Worm (Caenorhabditis elegans) whole organism, L1 larva: ENCODE data around the gene srx-21.

Source experiments
- C16A3.4 ChIP-seq: fragments of 150-350 bp; optimal IDR thresholded peaks from 2 replicates; lab custom pipeline; 2014; ENCODE audit warnings: missing biosample characterization, missing genetic modification characterization
- F16B12.6 ChIP-seq: fragments of 150-350 bp; optimal IDR thresholded peaks from 2 replicates; lab custom pipeline; 2014; ENCODE audit warnings: missing biosample characterization, missing genetic modification characterization
- Y116A8C.19 ChIP-seq: sonication (generic microtip); optimal IDR thresholded peaks from 2 replicates; lab custom pipeline; 2016; ENCODE audit warnings: missing compliant biosample characterization, missing genetic modification characterization, borderline replicate concordance
- aha-1 ChIP-seq: fragments of 150-350 bp; optimal IDR thresholded peaks from 2 replicates; lab custom pipeline; 2014; ENCODE audit warnings: missing biosample characterization, missing genetic modification characterization
- ceh-63 ChIP-seq: fragments of 200-800 bp; sonication (Bioruptor generic); optimal IDR thresholded peaks from 2 replicates; lab custom pipeline; 2018; ENCODE audit warnings: mild to moderate bottlenecking, missing genetic modification characterization, missing compliant biosample characterization
- ceh-8 ChIP-seq: fragments of 200-800 bp; sonication (Bioruptor generic); optimal IDR thresholded peaks from 2 replicates; lab custom pipeline; 2018; ENCODE audit warnings: mild to moderate bottlenecking, missing genetic modification characterization, moderate library complexity, missing compliant biosample characterization
- ceh-88 ChIP-seq: fragments of 200-800 bp; sonication (Bioruptor generic); IDR thresholded peaks from 2 replicates; pipeline ENCODE4 v1.3.6; 2022; ENCODE audit warnings: missing genetic modification characterization, missing compliant biosample characterization
- ces-1 ChIP-seq: fragments of 150-350 bp; optimal IDR thresholded peaks from 2 replicates; lab custom pipeline; 2014; ENCODE audit warnings: missing biosample characterization, missing genetic modification reagents, missing genetic modification characterization
- dpl-1 ChIP-seq, 3 experiments: fragments of 150-350 bp in 2 of 3; sonication (generic microtip) in 1 of 3; optimal IDR thresholded peaks; 2 replicates each; lab custom pipeline; 2014 to 2017; ENCODE audit warnings: missing biosample characterization in 3 of 3, missing genetic modification characterization in 3 of 3, missing genetic modification reagents in 3 of 3
- elt-2 ChIP-seq: sonication (generic microtip); optimal IDR thresholded peaks from 2 replicates; lab custom pipeline; 2016; ENCODE audit warnings: missing genetic modification characterization, mild to moderate bottlenecking, inconsistent platforms, missing compliant biosample characterization, missing genetic modification reagents
- fkh-4 ChIP-seq: sonication (generic microtip); optimal IDR thresholded peaks from 2 replicates; lab custom pipeline; 2016; ENCODE audit warnings: missing compliant biosample characterization, missing genetic modification characterization, borderline replicate concordance
- grh-1 ChIP-seq: fragments of 200-800 bp; sonication (Bioruptor generic); IDR thresholded peaks from 2 replicates; pipeline ENCODE4 v1.3.6; 2022; ENCODE audit warnings: missing genetic modification reagents, missing genetic modification characterization, missing compliant biosample characterization
- hlh-4 ChIP-seq: sonication (generic microtip); optimal IDR thresholded peaks from 2 replicates; lab custom pipeline; 2016; ENCODE audit warnings: mild to moderate bottlenecking, missing genetic modification characterization, missing compliant biosample characterization
- hpl-2 ChIP-seq: fragments of 150-350 bp; optimal IDR thresholded peaks from 2 replicates; lab custom pipeline; 2014; ENCODE audit warnings: missing biosample characterization, missing genetic modification reagents, missing genetic modification characterization
- irx-1 ChIP-seq: sonication (generic microtip); optimal IDR thresholded peaks from 2 replicates; lab custom pipeline; 2016; ENCODE audit warnings: missing genetic modification characterization, missing compliant biosample characterization
- jun-1 ChIP-seq: fragments of 150-350 bp; optimal IDR thresholded peaks from 2 replicates; lab custom pipeline; 2014; ENCODE audit warnings: missing biosample characterization, missing genetic modification reagents, missing genetic modification characterization
- lin-15B ChIP-seq: fragments of 150-350 bp; sonication (generic microtip); optimal IDR thresholded peaks from 3 replicates; lab custom pipeline; 2014; ENCODE audit warnings: missing biosample characterization, missing genetic modification characterization
- lin-39 ChIP-seq: fragments of 150-350 bp; optimal IDR thresholded peaks from 2 replicates; lab custom pipeline; 2014; ENCODE audit warnings: missing biosample characterization, missing genetic modification reagents, missing genetic modification characterization
- lir-3 ChIP-seq: sonication (generic microtip); optimal IDR thresholded peaks from 2 replicates; lab custom pipeline; 2016; ENCODE audit warnings: mild to moderate bottlenecking, missing genetic modification characterization, moderate library complexity, missing compliant biosample characterization; ENCODE audit not compliant: poor library complexity
- lsy-2 ChIP-seq, 2 experiments: fragments of 150-350 bp; optimal IDR thresholded peaks; 2 replicates each; lab custom pipeline; 2014; ENCODE audit warnings: missing biosample characterization in 2 of 2, missing genetic modification characterization in 2 of 2
- mab-9 ChIP-seq: fragments of 200-800 bp; sonication (Bioruptor generic); IDR thresholded peaks from 2 replicates; pipeline ENCODE4 v1.3.6; 2022; ENCODE audit warnings: missing genetic modification reagents, missing genetic modification characterization, missing compliant biosample characterization
- mef-2 ChIP-seq: fragments of 150-350 bp; optimal IDR thresholded peaks from 2 replicates; lab custom pipeline; 2014; ENCODE audit warnings: missing biosample characterization, missing genetic modification characterization
- nhr-11 ChIP-seq: fragments of 150-350 bp; optimal IDR thresholded peaks from 2 replicates; lab custom pipeline; 2014; ENCODE audit warnings: missing biosample characterization, missing genetic modification characterization
- nhr-12 ChIP-seq: sonication (generic microtip); optimal IDR thresholded peaks from 2 replicates; lab custom pipeline; 2017; ENCODE audit warnings: missing biosample characterization, missing genetic modification characterization
- nhr-237 ChIP-seq: fragments of 150-350 bp; optimal IDR thresholded peaks from 2 replicates; lab custom pipeline; 2014; ENCODE audit warnings: missing biosample characterization, missing genetic modification characterization
- nhr-76 ChIP-seq: sonication (generic microtip); optimal IDR thresholded peaks from 2 replicates; lab custom pipeline; 2017; ENCODE audit warnings: missing biosample characterization, missing genetic modification characterization
- pag-3 ChIP-seq: sonication (generic microtip); optimal IDR thresholded peaks from 2 replicates; lab custom pipeline; 2017; ENCODE audit warnings: missing genetic modification characterization, mild to moderate bottlenecking, missing compliant biosample characterization, antibody characterized with exemption, borderline replicate concordance; ENCODE audit not compliant: insufficient read depth
- pqm-1 ChIP-seq: sonication (generic microtip); optimal IDR thresholded peaks from 3 replicates; lab custom pipeline; 2017; ENCODE audit warnings: missing biosample characterization, missing genetic modification characterization
- rnt-1 ChIP-seq: sonication (generic microtip); optimal IDR thresholded peaks from 2 replicates; lab custom pipeline; 2016; ENCODE audit warnings: mild to moderate bottlenecking, missing genetic modification characterization, moderate library complexity, missing compliant biosample characterization
- snpc-4 ChIP-seq: fragments of 150-350 bp; optimal IDR thresholded peaks from 2 replicates; lab custom pipeline; 2014; ENCODE audit warnings: missing biosample characterization, missing genetic modification characterization
- snu-23 ChIP-seq: sonication (generic microtip); optimal IDR thresholded peaks from 2 replicates; lab custom pipeline; 2016; ENCODE audit warnings: missing genetic modification characterization, missing compliant biosample characterization
- tbx-2 ChIP-seq: sonication (generic microtip); optimal IDR thresholded peaks from 2 replicates; lab custom pipeline; 2016; ENCODE audit warnings: missing genetic modification characterization, missing compliant biosample characterization
- unc-30 ChIP-seq: sonication (generic microtip); optimal IDR thresholded peaks from 2 replicates; lab custom pipeline; 2017; ENCODE audit warnings: missing biosample characterization, missing genetic modification characterization
- unc-62 ChIP-seq: fragments of 150-350 bp; optimal IDR thresholded peaks from 2 replicates; lab custom pipeline; 2014; ENCODE audit warnings: missing biosample characterization, missing genetic modification reagents, missing genetic modification characterization
- unc-98 ChIP-seq: fragments of 200-800 bp; sonication (Bioruptor generic); IDR thresholded peaks from 2 replicates; pipeline ENCODE4 v1.3.6; 2022; ENCODE audit warnings: missing genetic modification characterization, missing compliant biosample characterization
- ztf-11 ChIP-seq, 2 experiments: sonication (generic microtip); optimal IDR thresholded peaks; 2 replicates each; lab custom pipeline; 2016 to 2017; ENCODE audit warnings: missing genetic modification characterization in 2 of 2, missing biosample characterization in 1 of 2, missing compliant biosample characterization in 1 of 2

Gene srx-21

ce11 chrV:689538-689937 lies 12.7 kb downstream of the srx-21 start:
- TF ChIP-seq unc-62 (no peak), elt-2 (tag; lab: Kevin White, UChicago) (no peak), lin-15B (tag; lab: Kevin White, UChicago) (no peak), tbx-2 (no peak), pag-3 (tag; lab: Kevin White, UChicago) (no peak), pqm-1 (tag; lab: Kevin White, UChicago) (no peak), mef-2 (no peak), ces-1 (GFP tag; lab: Kevin White, UChicago) (no peak), ceh-88 (GFP tag; lab: Robert Waterston, UW) (no peak), lir-3 (tag; lab: Kevin White, UChicago) (no peak), lsy-2 (tag; optimal IDR thresholded peaks at IDR 0.05; lab: Kevin White, UChicago) (no peak), C16A3.4 (tag; lab: Kevin White, UChicago) (no peak), lin-39 (tag; lab: Kevin White, UChicago) (no peak)

ce11 chrV:692720-693422 lies 16.0 kb downstream of the srx-21 start, which contains the start of gene srx-4:
TSS of gene srx-4 (minus strand) at chrV:692770.
- TF ChIP-seq Y116A8C.19 (tag; lab: Kevin White, UChicago) (no peak), unc-98 (GFP tag; lab: Robert Waterston, UW) (no peak), nhr-12 (no peak), rnt-1 (tag; lab: Kevin White, UChicago) (no peak), jun-1 (no peak), pqm-1 (tag; lab: Kevin White, UChicago) (no peak), irx-1 (tag; lab: Kevin White, UChicago) (no peak), dpl-1 (GFP tag; optimal IDR thresholded peaks at IDR 0.05; lab: Kevin White, UChicago) (no peak), F16B12.6 (tag; lab: Kevin White, UChicago) (no peak), mab-9 (GFP tag; lab: Robert Waterston, UW) (no peak), nhr-76 (tag; lab: Kevin White, UChicago) (no peak), fkh-4 (tag; lab: Kevin White, UChicago) (no peak), lin-39 (tag; lab: Kevin White, UChicago) (no peak), aha-1 (tag; lab: Kevin White, UChicago) (no peak), nhr-237 (no peak), ztf-11 (tag; optimal IDR thresholded peaks at IDR 0.05; lab: Kevin White, UChicago) (no peak), snpc-4 (tag; lab: Kevin White, UChicago) (no peak), mef-2 (no peak), tbx-2 (no peak), hpl-2 (no peak)

- TF ChIP-seq C16A3.4 (tag; lab: Kevin White, UChicago) (no peak), ceh-8 (GFP tag; lab: Kevin White, UChicago) (no peak), snu-23 (GFP tag; lab: Kevin White, UChicago) (no peak), unc-62 (no peak), unc-98 (GFP tag; lab: Robert Waterston, UW) (no peak), snpc-4 (tag; lab: Kevin White, UChicago) (no peak), nhr-76 (tag; lab: Kevin White, UChicago) (no peak), grh-1 (GFP tag; lab: Robert Waterston, UW) (no peak), jun-1 (no peak), ceh-63 (GFP tag; lab: Kevin White, UChicago) (no peak), unc-30 (tag; lab: Kevin White, UChicago) (no peak), lir-3 (tag; lab: Kevin White, UChicago) (no peak), mab-9 (GFP tag; lab: Robert Waterston, UW) (no peak), F16B12.6 (tag; lab: Kevin White, UChicago) (no peak), nhr-11 (tag; lab: Kevin White, UChicago) (no peak), lsy-2 (tag; optimal IDR thresholded peaks at IDR 0.05; lab: Kevin White, UChicago) (no peak), hlh-4 (tag; lab: Kevin White, UChicago) (no peak), tbx-2 (no peak)
- TF ChIP-seq, all 84 proteins: peak for 0
These were observed 17.8 kb downstream of the srx-21 start, which contains the start of gene srj-53 for ce11 chrV:694625-695024. TSS of gene srj-53 (minus strand) at chrV:694725.
